Fruit fly (Drosophila melanogaster) S2 (cell line): Measurements from ENCODE around the gene Rpn2.

Experiments used
- CG8478 ChIP-seq: fragments of >200 bp; optimal IDR thresholded peaks from 2 replicates; lab custom pipeline; 2018
- CTCF ChIP-seq, 2 experiments: fragments of >200 bp; optimal IDR thresholded peaks; 2 replicates each; lab custom pipeline; 2018

The Rpn2 gene

dm6 chr3R:29204612-29205480 is 51.5 kb downstream of the Rpn2 start:
- TF ChIP-seq CG8478 (lab: Kevin White, UChicago) (no peak), CTCF (optimal IDR thresholded peaks at IDR 0.05; lab: Kevin White, UChicago) (no peak)

DNA sequence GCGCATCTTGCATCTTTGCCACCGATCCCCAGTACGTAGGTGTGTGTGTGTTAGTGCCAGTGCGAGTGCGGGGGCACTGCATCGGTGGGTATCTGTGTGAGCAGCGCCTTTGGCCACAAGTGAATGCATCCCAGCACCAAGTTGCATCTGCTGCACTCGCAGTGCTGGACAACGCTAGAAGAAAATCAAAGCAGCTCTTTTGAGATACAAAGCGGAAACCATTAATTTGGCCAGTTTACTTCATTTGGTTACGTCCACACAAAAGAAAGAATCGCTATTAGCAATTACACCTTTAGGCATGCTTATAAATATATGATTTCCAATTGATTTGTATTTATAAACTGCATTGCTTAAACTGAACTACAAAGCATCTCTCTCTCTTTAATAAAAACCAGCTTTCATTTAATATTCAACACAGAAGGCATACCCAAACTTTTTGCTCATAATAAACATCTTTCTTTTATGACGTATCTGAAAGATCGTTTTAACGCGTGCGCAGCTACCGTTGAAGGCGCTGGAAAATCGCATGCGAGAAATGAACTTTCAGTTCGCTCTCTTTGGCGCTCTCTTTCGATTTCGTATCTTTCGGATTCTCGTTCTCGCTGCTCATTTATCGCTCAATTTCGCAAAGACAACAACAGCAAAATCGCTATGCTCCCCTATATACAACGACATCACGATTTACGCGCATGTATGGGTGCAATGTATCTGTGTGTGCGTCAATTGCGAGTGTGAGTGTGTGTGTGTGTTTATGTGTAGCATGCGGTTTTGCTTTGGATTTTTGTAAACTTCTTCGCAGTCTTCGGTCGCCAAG is 53.1 kb downstream of the Rpn2 start:
- no peak for TF ChIP-seq CTCF (optimal IDR thresholded peaks at IDR 0.05; lab: Kevin White, UChicago)
- TF ChIP-seq CG8478 (lab: Kevin White, UChicago): no peak
